Worm (Caenorhabditis elegans) whole organism, mixed stage, embryonic: ENCODE results near the gene mthf-1.

Source experiments
- nhr-76 ChIP-seq: sonication (generic microtip); optimal IDR thresholded peaks from 2 replicates; lab custom pipeline; 2017; ENCODE audit warnings: missing biosample characterization, missing genetic modification characterization
- unc-62 ChIP-seq: fragments of 150-350 bp; optimal IDR thresholded peaks from 2 replicates; lab custom pipeline; 2014; ENCODE audit warnings: missing biosample characterization, missing genetic modification reagents, missing genetic modification characterization

DNA sequence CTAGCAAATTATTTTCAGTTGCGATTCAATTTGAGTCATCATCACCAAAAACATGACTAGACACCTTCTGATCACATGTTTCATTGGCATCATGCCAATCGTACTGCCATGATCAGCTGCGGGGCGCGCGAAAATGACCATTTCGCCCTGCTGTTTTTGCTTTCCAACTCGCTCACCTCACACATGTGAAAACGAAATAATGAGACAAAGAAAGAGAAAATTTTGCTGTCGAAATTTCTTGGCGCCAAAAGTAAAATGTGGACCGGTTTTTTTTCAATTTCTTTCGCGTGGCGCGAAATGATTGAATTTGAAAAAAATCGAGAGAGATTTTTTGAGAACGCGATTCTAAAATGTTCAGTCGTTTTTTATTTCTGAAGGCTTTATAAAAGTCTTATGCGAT lies 29.2 kb upstream of the mthf-1 start:
- TF ChIP-seq nhr-76 (tag; lab: Kevin White, UChicago) (no peak), unc-62 (no peak)
